Fruit fly (Drosophila melanogaster): Measurements from ENCODE around the gene brv2.

brv2 gene

dm6 chr3L:17383285-17383684, 38.8 kb upstream of the brv2 start:
- TF ChIP-seq Ets65A (GFP tag) = peak; percentile 91
- peak; percentile 20 for TF ChIP-seq CG12769 (tag; optimal IDR thresholded peaks at IDR 0.05)
- TF ChIP-seq klu (GFP tag; IDR thresholded peaks at IDR 0.05) = no peak
- TF ChIP-seq Hmr (GFP tag; optimal IDR thresholded peaks at IDR 0.05) = no peak
- no peak for TF ChIP-seq CG17802 (tag; optimal IDR thresholded peaks at IDR 0.05)
- TF ChIP-seq salm (tag; optimal IDR thresholded peaks at IDR 0.05) = no peak
- TF ChIP-seq chinmo (GFP tag; IDR thresholded peaks at IDR 0.05; ENCODE audit: partially characterized antibody) = 0 out of 4 replicates have a peak, but pooled peaks have one; percentile 30

DNA sequence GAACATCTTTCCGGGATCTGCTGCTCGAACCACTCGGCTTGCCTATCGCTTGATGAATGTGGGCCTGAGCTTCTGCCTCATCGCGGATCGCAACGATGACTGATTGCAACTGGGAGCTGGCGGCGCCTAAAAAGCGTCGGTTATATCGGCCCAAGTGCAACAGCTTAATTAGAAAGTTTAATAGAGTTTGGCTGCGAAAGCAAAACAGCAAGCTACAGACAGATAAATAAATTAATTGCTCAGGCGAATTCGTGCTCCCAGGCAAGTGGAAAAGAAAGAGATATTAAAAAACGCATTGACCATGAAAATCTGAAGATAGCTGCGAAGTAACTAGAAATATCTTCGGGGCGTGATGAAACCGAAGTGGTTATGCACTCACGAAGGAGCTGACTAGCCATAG, 38.1 kb upstream of the brv2 start, which contains the start of gene CG13728:
Gene CG13728 (minus strand): TSS at position 101 of the 400 bp plus-strand sequence.
- no peak for TF ChIP-seq her (GFP tag; optimal IDR thresholded peaks at IDR 0.05)
- peak; percentile 84 for TF ChIP-seq Ets65A (GFP tag)

dm6 chr3L:17381990-17382389, 37.5 kb upstream of the brv2 start:
- TF ChIP-seq Rfx (GFP tag; IDR thresholded peaks at IDR 0.05) = no peak
- TF ChIP-seq dati (GFP tag; IDR thresholded peaks at IDR 0.05) = no peak
- TF ChIP-seq gcm (GFP tag; optimal IDR thresholded peaks at IDR 0.05) = peak; percentile 91
- TF ChIP-seq CG1832 (GFP tag; optimal IDR thresholded peaks at IDR 0.05) = no peak
- TF ChIP-seq ssp (GFP tag; IDR thresholded peaks at IDR 0.05) = 0 out of 2 replicates have a peak, but pooled peaks have one; percentile 7

dm6 chr3L:17379311-17379710, 34.8 kb upstream of the brv2 start, which contains the start of gene Cad74A:
Cad74A (minus strand) TSS chr3L:17379530.
- TF ChIP-seq CG30403 (GFP tag; optimal IDR thresholded peaks at IDR 0.05) (no peak), tgo (GFP tag; IDR thresholded peaks at IDR 0.05) (no peak), sc (optimal IDR thresholded peaks at IDR 0.05) (no peak), sc (GFP tag; optimal IDR thresholded peaks at IDR 0.05) (no peak), tin (GFP tag; optimal IDR thresholded peaks at IDR 0.05) (no peak), so (GFP tag; IDR thresholded peaks at IDR 0.05) (peak; percentile 60; the same call in 2 of the 3 replicates), CG9727 (GFP tag; optimal IDR thresholded peaks at IDR 0.05) (peak; percentile 4), Opbp (GFP tag; IDR thresholded peaks at IDR 0.05; ENCODE audit: partially characterized antibody) (peak; percentile 50; the same call in 1 of the 3 replicates), CG18011 (GFP tag; optimal IDR thresholded peaks at IDR 0.05) (no peak), CG15696 (tag; optimal IDR thresholded peaks at IDR 0.05) (no peak), luna (GFP tag; optimal IDR thresholded peaks at IDR 0.05) (no peak), CG5180 (GFP tag; optimal IDR thresholded peaks at IDR 0.05) (no peak), br (optimal IDR thresholded peaks at IDR 0.05) (no peak), hkb (optimal IDR thresholded peaks at IDR 0.05) (no peak), hkb (GFP tag; IDR thresholded peaks at IDR 0.05) (0 out of 2 replicates have a peak, but pooled peaks have one; percentile 10), CG15479 (GFP tag; optimal IDR thresholded peaks at IDR 0.05) (peak; percentile 81), CG11723 (GFP tag; optimal IDR thresholded peaks at IDR 0.05) (no peak), pan (optimal IDR thresholded peaks at IDR 0.05) (no peak), pan (GFP tag; optimal IDR thresholded peaks at IDR 0.05 in 1 of 2, IDR thresholded peaks at IDR 0.05 in 1 of 2) (peak in 1 of 2 experiments; percentile 15), Rfx (GFP tag; IDR thresholded peaks at IDR 0.05) (0 out of 2 replicates have a peak, but pooled peaks have one; percentile 19), chinmo (GFP tag; IDR thresholded peaks at IDR 0.05; ENCODE audit: partially characterized antibody) (peak; percentile 97), CG3065 (GFP tag; optimal IDR thresholded peaks at IDR 0.05) (no peak), sens (GFP tag) (peak; percentile 55), CG4424 (GFP tag; optimal IDR thresholded peaks at IDR 0.05) (no peak), CG9876 (GFP tag; optimal IDR thresholded peaks at IDR 0.05) (no peak), Dip3 (GFP tag; optimal IDR thresholded peaks at IDR 0.05) (no peak), Myb (GFP tag; optimal IDR thresholded peaks at IDR 0.05) (no peak), repo (GFP tag; optimal IDR thresholded peaks at IDR 0.05) (no peak), gcm (GFP tag; optimal IDR thresholded peaks at IDR 0.05) (peak; percentile 37), ci (GFP tag; IDR thresholded peaks at IDR 0.05) (peak; percentile 52; the same call in 1 of the 3 replicates), Camta (GFP tag; optimal IDR thresholded peaks at IDR 0.05) (no peak), yki (optimal IDR thresholded peaks at IDR 0.05) (no peak), Nf-YC (tag; optimal IDR thresholded peaks at IDR 0.05) (no peak), Dip2 (GFP tag; IDR thresholded peaks at IDR 0.05) (no peak), CG10366 (GFP tag; IDR thresholded peaks at IDR 0.05) (no peak), CG17568 (GFP tag; optimal IDR thresholded peaks at IDR 0.05) (no peak), CG8765 (GFP tag; IDR thresholded peaks at IDR 0.05) (0 out of 2 replicates have a peak, but pooled peaks have one; percentile 21)
